Worm (Caenorhabditis elegans) whole organism, midembryonic: ENCODE measurements around the gene F44E5.1.

Experiments used
- T22C8.4 ChIP-seq: fragments of 200-800 bp; sonication (Bioruptor generic); IDR thresholded peaks from 2 replicates; pipeline ENCODE4 v1.3.6; 2022; ENCODE audit warnings: missing genetic modification characterization, missing compliant biosample characterization
- flt-1 ChIP-seq: fragments of 200-800 bp; sonication (Bioruptor generic); IDR thresholded peaks from 2 replicates; pipeline ENCODE4 v1.3.6; 2022; ENCODE audit warnings: missing genetic modification characterization, missing compliant biosample characterization
- klf-2 ChIP-seq: fragments of 200-800 bp; sonication (Bioruptor generic); conservative IDR thresholded peaks from 2 replicates; pipeline ENCODE4 v1.3.6; 2022; ENCODE audit warnings: missing genetic modification reagents, missing genetic modification characterization, missing compliant biosample characterization
- med-1 ChIP-seq: sonication (generic microtip); optimal IDR thresholded peaks from 2 replicates; lab custom pipeline; 2017; ENCODE audit warnings: missing genetic modification characterization, mild to moderate bottlenecking, missing compliant biosample characterization, antibody characterized with exemption, missing genetic modification reagents; ENCODE audit not compliant: insufficient read depth
- ref-1 ChIP-seq: fragments of 200-800 bp; sonication (Bioruptor generic); conservative IDR thresholded peaks from 2 replicates; pipeline ENCODE4 v1.3.6; 2022; ENCODE audit warnings: missing genetic modification reagents, missing genetic modification characterization, missing compliant biosample characterization
- ztf-23 ChIP-seq: fragments of 200-800 bp; sonication (Bioruptor generic); IDR thresholded peaks from 2 replicates; pipeline ENCODE4 v1.3.6; 2022; ENCODE audit warnings: missing genetic modification reagents, missing genetic modification characterization, missing compliant biosample characterization
- ztf-29 ChIP-seq: fragments of 200-800 bp; sonication (Bioruptor generic); IDR thresholded peaks from 2 replicates; pipeline ENCODE4 v1.3.6; 2022; ENCODE audit warnings: missing genetic modification reagents, missing genetic modification characterization, missing compliant biosample characterization

DNA sequence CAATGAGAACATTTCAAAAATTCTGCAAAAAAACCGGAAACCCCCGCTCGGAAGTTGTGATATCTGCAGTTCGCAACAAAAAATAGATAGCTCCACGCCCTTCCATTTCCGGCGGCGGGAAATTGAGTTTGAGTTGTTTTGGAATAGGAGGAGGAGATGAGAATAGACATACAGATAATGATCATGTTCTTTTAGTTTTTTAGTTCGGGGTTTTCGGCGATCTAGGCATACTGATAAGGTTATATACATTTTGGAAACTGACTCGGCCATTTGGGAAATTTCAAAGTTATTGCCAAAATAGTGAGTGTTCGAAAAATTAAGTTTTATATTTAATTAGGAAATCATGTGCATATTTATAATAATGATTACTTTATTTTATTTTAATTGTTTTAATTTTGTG lies 40.5 kb downstream of the F44E5.1 start:
- TF ChIP-seq ztf-23 (GFP tag; lab: Robert Waterston, UW) (no peak), med-1 (GFP tag; lab: Kevin White, UChicago) (no peak), T22C8.4 (no peak), flt-1 (no peak), ztf-29 (GFP tag; lab: Robert Waterston, UW) (no peak), klf-2 (GFP tag; lab: Robert Waterston, UW) (no peak), ref-1 (GFP tag; lab: Robert Waterston, UW) (no peak)
